Worm (Caenorhabditis elegans) whole organism, late embryonic: ENCODE measurements around the gene eif-3.F.

ENCODE experiments used
- F13H6.1 ChIP-seq: sonication (generic microtip); optimal IDR thresholded peaks from 2 replicates; lab custom pipeline; 2016; ENCODE audit warnings: missing genetic modification characterization, missing compliant biosample characterization
- Y22D7AL.16 ChIP-seq: sonication (generic microtip); optimal IDR thresholded peaks from 2 replicates; lab custom pipeline; 2016; ENCODE audit warnings: missing genetic modification characterization, missing compliant biosample characterization
- ama-1 ChIP-seq: fragments of 150-350 bp; optimal IDR thresholded peaks from 2 replicates; lab custom pipeline; 2014
- ceh-34 ChIP-seq: sonication (generic microtip); optimal IDR thresholded peaks from 2 replicates; lab custom pipeline; 2016; ENCODE audit warnings: mild to moderate bottlenecking, missing genetic modification characterization, missing compliant biosample characterization
- ets-4 ChIP-seq: sonication (generic microtip); optimal IDR thresholded peaks from 2 replicates; lab custom pipeline; 2016; ENCODE audit warnings: missing genetic modification characterization, missing compliant biosample characterization
- hlh-15 ChIP-seq: sonication (generic microtip); optimal IDR thresholded peaks from 2 replicates; lab custom pipeline; 2016; ENCODE audit warnings: missing genetic modification characterization, missing compliant biosample characterization
- lim-6 ChIP-seq: sonication (generic microtip); optimal IDR thresholded peaks from 2 replicates; lab custom pipeline; 2016; ENCODE audit warnings: missing genetic modification characterization, missing compliant biosample characterization
- nhr-11 ChIP-seq: fragments of 150-350 bp; optimal IDR thresholded peaks from 2 replicates; lab custom pipeline; 2014; ENCODE audit warnings: missing biosample characterization, missing genetic modification characterization
- pqm-1 ChIP-seq: sonication (generic microtip); optimal IDR thresholded peaks from 2 replicates; lab custom pipeline; 2016; ENCODE audit warnings: missing genetic modification characterization, missing compliant biosample characterization
- pros-1 ChIP-seq: fragments of 150-350 bp; optimal IDR thresholded peaks from 2 replicates; lab custom pipeline; 2014; ENCODE audit warnings: missing biosample characterization, missing genetic modification reagents, missing genetic modification characterization
- sox-4 ChIP-seq: sonication (generic microtip); optimal IDR thresholded peaks from 2 replicates; lab custom pipeline; 2017; ENCODE audit warnings: mild to moderate bottlenecking, missing genetic modification characterization, inconsistent platforms, missing compliant biosample characterization
- zip-5 ChIP-seq: sonication (generic microtip); optimal IDR thresholded peaks from 2 replicates; lab custom pipeline; 2016; ENCODE audit warnings: missing genetic modification characterization, missing compliant biosample characterization

DNA sequence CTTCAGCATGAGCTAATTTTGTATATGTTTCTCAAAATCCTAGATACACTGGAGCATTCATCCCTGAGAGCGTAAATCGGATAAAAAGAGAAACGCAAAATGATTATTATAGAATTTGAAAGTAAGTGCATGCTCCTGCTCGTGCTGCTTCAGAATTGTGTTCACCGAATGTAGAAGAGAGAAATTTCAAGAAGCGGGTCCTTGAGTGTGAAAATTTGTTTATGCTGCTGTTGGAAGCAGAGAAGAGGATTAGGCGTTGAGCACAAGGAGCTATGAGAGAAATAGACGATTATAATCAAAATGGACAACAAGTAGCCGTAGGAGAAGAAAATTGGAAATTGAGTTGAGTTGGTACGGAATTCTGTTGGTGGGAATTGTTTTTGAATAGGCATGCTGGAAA, 19.7 kb upstream of the eif-3.F start:
- TF ChIP-seq Y22D7AL.16 = no peak
- no peak for TF ChIP-seq sox-4 (tag; lab: Kevin White, UChicago)
- no peak for TF ChIP-seq pros-1 (tag; lab: Kevin White, UChicago)
- no peak for TF ChIP-seq ceh-34
- TF ChIP-seq ama-1 (lab: Kevin White, UChicago) = no peak
- no peak for TF ChIP-seq F13H6.1
- TF ChIP-seq ets-4 = no peak
- no peak for TF ChIP-seq nhr-11 (tag; lab: Kevin White, UChicago)
- no peak for TF ChIP-seq zip-5 (tag; lab: Kevin White, UChicago)
- TF ChIP-seq hlh-15 (tag; lab: Kevin White, UChicago) = no peak
- no peak for TF ChIP-seq pqm-1 (tag; lab: Kevin White, UChicago)
- TF ChIP-seq lim-6 = no peak
